Worm (Caenorhabditis elegans) whole organism, mixed stage, embryonic: ENCODE data around the gene nlp-53.

Experiments used
- M03D4.4 ChIP-seq: sonication (generic microtip); optimal IDR thresholded peaks from 2 replicates; lab custom pipeline; 2017; ENCODE audit warnings: mild to moderate bottlenecking, missing genetic modification characterization, missing compliant biosample characterization
- blmp-1 ChIP-seq: fragments of 150-350 bp; optimal IDR thresholded peaks from 2 replicates; lab custom pipeline; 2014; ENCODE audit warnings: missing biosample characterization, missing genetic modification characterization
- ceh-39 ChIP-seq: fragments of 150-350 bp; optimal IDR thresholded peaks from 2 replicates; lab custom pipeline; 2014; ENCODE audit warnings: missing biosample characterization, missing genetic modification characterization
- ceh-83 ChIP-seq: fragments of 200-800 bp; sonication (Bioruptor generic); optimal IDR thresholded peaks from 2 replicates; lab custom pipeline; 2018; ENCODE audit warnings: mild to moderate bottlenecking, missing genetic modification characterization, missing compliant biosample characterization
- ces-1 ChIP-seq: fragments of 150-350 bp; optimal IDR thresholded peaks from 2 replicates; lab custom pipeline; 2014; ENCODE audit warnings: missing biosample characterization, missing genetic modification reagents, missing genetic modification characterization
- cnd-1 ChIP-seq: fragments of 200-800 bp; sonication (Bioruptor generic); optimal IDR thresholded peaks from 2 replicates; lab custom pipeline; 2018; ENCODE audit warnings: mild to moderate bottlenecking, missing genetic modification characterization, missing compliant biosample characterization
- drap-1 ChIP-seq: fragments of 200-800 bp; sonication (Bioruptor generic); optimal IDR thresholded peaks from 3 replicates; lab custom pipeline; 2018; ENCODE audit warnings: mild to moderate bottlenecking, missing genetic modification characterization, missing compliant biosample characterization
- elt-1 ChIP-seq: sonication (generic microtip); optimal IDR thresholded peaks from 2 replicates; lab custom pipeline; 2017; ENCODE audit warnings: missing genetic modification characterization, mild to moderate bottlenecking, missing compliant biosample characterization, antibody characterized with exemption, moderate library complexity, borderline replicate concordance; ENCODE audit not compliant: insufficient read depth
- elt-3 ChIP-seq: fragments of 150-350 bp; optimal IDR thresholded peaks from 2 replicates; lab custom pipeline; 2014; ENCODE audit warnings: missing biosample characterization, missing genetic modification characterization
- ham-2 ChIP-seq: fragments of 200-800 bp; sonication (Bioruptor generic); optimal IDR thresholded peaks from 2 replicates; lab custom pipeline; 2018; ENCODE audit warnings: mild to moderate bottlenecking, missing genetic modification characterization, missing compliant biosample characterization
- hlh-1 ChIP-seq: fragments of 150-350 bp; optimal IDR thresholded peaks from 2 replicates; lab custom pipeline; 2014; ENCODE audit warnings: missing biosample characterization, missing genetic modification reagents, missing genetic modification characterization
- lin-13 ChIP-seq: fragments of 150-350 bp; optimal IDR thresholded peaks from 2 replicates; lab custom pipeline; 2014; ENCODE audit warnings: missing biosample characterization, missing genetic modification characterization
- lsy-2 ChIP-seq: fragments of 150-350 bp; optimal IDR thresholded peaks from 2 replicates; lab custom pipeline; 2014; ENCODE audit warnings: missing biosample characterization, missing genetic modification characterization
- mep-1 ChIP-seq: fragments of 150-350 bp; optimal IDR thresholded peaks from 2 replicates; lab custom pipeline; 2017; ENCODE audit warnings: missing biosample characterization, missing genetic modification reagents, missing genetic modification characterization, inconsistent platforms
- mls-2 ChIP-seq: sonication (generic microtip); optimal IDR thresholded peaks from 2 replicates; lab custom pipeline; 2016; ENCODE audit warnings: mild to moderate bottlenecking, missing genetic modification characterization, moderate library complexity, missing compliant biosample characterization
- nhr-12 ChIP-seq: fragments of 150-350 bp; optimal IDR thresholded peaks from 2 replicates; lab custom pipeline; 2014; ENCODE audit warnings: missing biosample characterization, missing genetic modification characterization
- nhr-2 ChIP-seq: fragments of 150-350 bp; optimal IDR thresholded peaks from 2 replicates; lab custom pipeline; 2014; ENCODE audit warnings: missing biosample characterization, missing genetic modification characterization
- nhr-237 ChIP-seq: fragments of 150-350 bp; optimal IDR thresholded peaks from 2 replicates; lab custom pipeline; 2014; ENCODE audit warnings: missing biosample characterization, missing genetic modification characterization
- nhr-76 ChIP-seq: sonication (generic microtip); optimal IDR thresholded peaks from 2 replicates; lab custom pipeline; 2017; ENCODE audit warnings: missing biosample characterization, missing genetic modification characterization
- pha-4 ChIP-seq: fragments of 150-350 bp; optimal IDR thresholded peaks from 2 replicates; lab custom pipeline; 2018; ENCODE audit warnings: missing biosample characterization, missing genetic modification reagents, missing genetic modification characterization
- sem-2 ChIP-seq: fragments of 200-800 bp; sonication (Bioruptor generic); optimal IDR thresholded peaks from 2 replicates; lab custom pipeline; 2018; ENCODE audit warnings: mild to moderate bottlenecking, missing genetic modification characterization, missing compliant biosample characterization
- snpc-4 ChIP-seq: fragments of 150-350 bp; optimal IDR thresholded peaks from 2 replicates; lab custom pipeline; 2014; ENCODE audit warnings: missing biosample characterization, missing genetic modification characterization
- sptf-1 ChIP-seq: sonication (generic microtip); optimal IDR thresholded peaks from 2 replicates; lab custom pipeline; 2017; ENCODE audit warnings: mild to moderate bottlenecking, missing genetic modification characterization, moderate library complexity, missing compliant biosample characterization
- tbx-8 ChIP-seq: fragments of 200-800 bp; sonication (Bioruptor generic); optimal IDR thresholded peaks from 2 replicates; lab custom pipeline; 2018; ENCODE audit warnings: mild to moderate bottlenecking, missing genetic modification characterization, moderate library complexity, missing compliant biosample characterization
- unc-120 ChIP-seq: sonication (generic microtip); optimal IDR thresholded peaks from 2 replicates; lab custom pipeline; 2017; ENCODE audit warnings: missing genetic modification characterization, missing compliant biosample characterization; ENCODE audit not compliant: poor library complexity, severe bottlenecking
- unc-39 ChIP-seq: fragments of 150-350 bp; optimal IDR thresholded peaks from 2 replicates; lab custom pipeline; 2014; ENCODE audit warnings: missing biosample characterization, missing genetic modification characterization
- unc-62 ChIP-seq: fragments of 150-350 bp; optimal IDR thresholded peaks from 2 replicates; lab custom pipeline; 2014; ENCODE audit warnings: missing biosample characterization, missing genetic modification reagents, missing genetic modification characterization
- zip-8 ChIP-seq: fragments of 150-350 bp; optimal IDR thresholded peaks from 2 replicates; lab custom pipeline; 2014; ENCODE audit warnings: missing biosample characterization, missing genetic modification characterization
- ztf-11 ChIP-seq: fragments of 150-350 bp; optimal IDR thresholded peaks from 2 replicates; lab custom pipeline; 2014; ENCODE audit warnings: missing biosample characterization, missing genetic modification characterization

Gene nlp-53

DNA sequence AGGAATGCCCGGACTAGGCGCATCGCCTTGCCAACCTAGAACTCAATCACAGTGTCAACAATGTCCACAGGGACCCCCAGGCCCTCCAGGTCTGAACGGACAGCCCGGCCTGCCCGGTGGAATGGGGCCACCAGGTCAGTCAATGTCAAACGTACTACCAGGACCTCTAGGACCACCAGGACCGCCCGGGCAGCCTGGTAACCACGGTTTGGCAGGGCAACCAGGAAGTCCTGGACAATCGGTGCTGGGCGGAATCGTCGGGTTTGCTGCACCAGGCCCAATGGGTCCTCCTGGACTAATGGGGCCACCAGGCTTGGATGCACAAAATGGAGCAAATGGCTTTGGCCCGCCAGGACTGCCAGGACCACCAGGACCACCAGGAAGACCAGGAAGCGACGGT lies 28.0 kb upstream of the nlp-53 start:
- TF ChIP-seq ces-1 (GFP tag; lab: Kevin White, UChicago) (no peak), nhr-237 (tag; lab: Kevin White, UChicago) (no peak), elt-1 (tag; lab: Kevin White, UChicago) (no peak), ceh-39 (tag; lab: Kevin White, UChicago) (no peak), elt-3 (tag; lab: Kevin White, UChicago) (no peak), ceh-83 (GFP tag; lab: Kevin White, UChicago) (no peak), nhr-12 (tag; lab: Kevin White, UChicago) (no peak), ztf-11 (tag; lab: Kevin White, UChicago) (no peak), unc-120 (tag; lab: Kevin White, UChicago) (no peak), pha-4 (no peak), sem-2 (GFP tag; lab: Kevin White, UChicago) (no peak), M03D4.4 (no peak), tbx-8 (GFP tag; lab: Kevin White, UChicago) (no peak)

DNA sequence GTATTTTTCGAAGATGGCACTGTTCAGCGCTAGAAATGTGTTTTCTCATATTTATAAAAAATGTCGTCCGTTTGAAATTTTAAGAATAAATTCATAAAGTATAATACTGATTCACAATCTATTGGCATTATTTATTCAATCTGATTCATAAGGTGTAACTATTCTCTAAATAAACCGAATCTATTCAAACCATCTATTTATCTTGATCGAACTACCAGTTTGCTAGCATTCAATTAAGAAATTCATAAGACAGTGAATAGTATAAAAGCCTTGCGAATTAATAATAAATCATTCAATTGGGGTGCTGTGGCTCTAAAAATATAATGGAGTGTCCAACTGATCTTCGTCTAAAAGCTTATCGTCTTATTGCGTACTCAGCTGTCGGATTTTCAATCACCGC lies 27.5 kb upstream of the nlp-53 start, which contains the start of gene col-44:
col-44 (plus strand) TSS at position 301 of the 400 bp plus-strand sequence.
- TF ChIP-seq lin-13 (no peak), cnd-1 (tag; lab: Kevin White, UChicago) (no peak), M03D4.4 (no peak), sptf-1 (no peak)

DNA sequence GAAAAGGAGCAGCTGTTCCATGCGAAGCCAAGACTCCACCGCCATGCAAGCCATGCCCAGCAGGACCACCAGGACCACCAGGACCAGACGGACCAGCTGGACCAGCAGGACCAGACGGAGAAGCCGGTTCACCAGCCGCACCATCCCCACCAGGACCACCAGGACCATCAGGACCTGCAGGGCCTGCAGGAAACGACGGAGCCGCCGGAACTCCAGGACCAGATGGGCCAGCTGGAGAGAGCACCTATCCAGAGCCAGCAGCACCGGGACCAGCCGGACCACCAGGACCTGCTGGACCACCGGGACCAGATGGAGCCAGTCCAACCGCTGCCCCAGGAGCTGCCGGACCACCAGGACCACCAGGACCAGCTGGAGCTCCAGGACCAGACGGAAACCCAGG lies 26.7 kb upstream of the nlp-53 start:
- TF ChIP-seq sptf-1 (no peak), ceh-39 (tag; lab: Kevin White, UChicago) (no peak), hlh-1 (no peak), snpc-4 (no peak), nhr-237 (tag; lab: Kevin White, UChicago) (no peak), elt-1 (tag; lab: Kevin White, UChicago) (no peak), unc-39 (tag; lab: Kevin White, UChicago) (no peak), nhr-12 (tag; lab: Kevin White, UChicago) (no peak)

DNA sequence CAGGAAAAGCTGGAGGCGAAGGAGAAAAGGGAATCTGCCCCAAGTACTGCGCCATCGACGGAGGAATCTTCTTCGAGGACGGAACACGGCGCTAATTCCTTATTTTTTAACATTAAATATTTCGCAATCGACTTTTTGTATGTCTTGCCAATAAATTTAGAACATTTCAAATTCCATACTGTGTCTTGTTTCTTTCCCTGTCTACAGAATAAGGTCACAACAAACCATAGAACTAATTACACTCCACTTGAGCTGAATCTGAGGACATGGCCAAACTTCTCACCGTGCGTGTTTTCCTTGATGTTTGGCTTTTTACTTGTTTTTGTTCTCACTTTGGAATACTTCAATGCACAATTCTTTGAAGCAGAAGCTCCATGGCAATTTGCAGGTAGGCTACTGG lies 26.3 kb upstream of the nlp-53 start, which contains the start of gene F54B11.4:
F54B11.4 (plus strand) TSS at position 301 of the 400 bp plus-strand sequence.
- no peak for TF ChIP-seq unc-62 (GFP tag; lab: Kevin White, UChicago)
- TF ChIP-seq pha-4: no peak
- TF ChIP-seq nhr-237 (tag; lab: Kevin White, UChicago): no peak
- TF ChIP-seq drap-1 (GFP tag; lab: Kevin White, UChicago): no peak
- no peak for TF ChIP-seq unc-39 (tag; lab: Kevin White, UChicago)
- no peak for TF ChIP-seq tbx-8 (GFP tag; lab: Kevin White, UChicago)
- TF ChIP-seq nhr-2: no peak
- TF ChIP-seq mep-1 (tag; lab: Kevin White, UChicago): no peak
- no peak for TF ChIP-seq lsy-2
- no peak for TF ChIP-seq nhr-76
- TF ChIP-seq mls-2 (tag; lab: Kevin White, UChicago): no peak
- no peak for TF ChIP-seq snpc-4
- TF ChIP-seq ceh-83 (GFP tag; lab: Kevin White, UChicago): no peak
- no peak for TF ChIP-seq ham-2 (GFP tag; lab: Kevin White, UChicago)
- no peak for TF ChIP-seq zip-8 (tag; lab: Kevin White, UChicago)
- TF ChIP-seq elt-1 (tag; lab: Kevin White, UChicago): no peak
- TF ChIP-seq blmp-1 (tag; lab: Kevin White, UChicago): no peak
- TF ChIP-seq, all 35 proteins: peak for 0

DNA sequence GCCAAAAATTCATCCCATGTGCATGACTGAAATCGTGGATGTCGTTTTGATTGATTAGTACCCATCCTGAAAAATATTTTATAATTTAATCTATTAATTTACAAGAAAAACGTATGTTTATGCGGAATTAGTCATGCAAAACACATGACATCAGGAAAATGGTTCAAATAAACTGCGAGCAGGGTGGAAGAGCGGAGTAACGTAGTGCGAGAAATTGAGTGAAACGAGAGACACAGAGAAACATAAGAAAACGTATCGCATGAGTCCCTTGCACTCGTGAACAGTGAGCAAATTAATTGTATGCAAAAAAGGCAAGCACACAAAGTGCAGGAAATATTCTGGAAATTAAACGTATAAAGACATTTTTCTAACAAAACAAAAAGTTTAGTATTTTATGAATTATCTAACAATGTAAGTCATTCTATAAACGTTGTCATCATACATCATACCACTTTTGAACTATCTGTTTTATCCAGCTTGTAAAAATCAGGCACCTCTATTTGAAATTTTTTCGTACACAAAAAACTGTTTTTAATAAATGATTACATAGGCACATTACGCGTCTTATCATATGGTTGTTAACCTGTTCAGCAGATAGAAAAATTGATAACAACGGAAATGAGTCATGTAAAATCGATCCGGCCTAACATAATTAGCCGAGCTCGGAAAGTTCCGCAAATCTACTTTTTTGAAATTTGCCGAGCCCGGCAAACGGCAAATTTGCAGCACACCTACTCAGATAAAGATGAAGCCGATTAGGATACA lies 22.5 kb upstream of the nlp-53 start, which contains the start of gene F54B11.5:
F54B11.5 (minus strand) TSS at position 66 of the 765 bp plus-strand sequence.
- TF ChIP-seq M03D4.4 (no peak), ces-1 (GFP tag; lab: Kevin White, UChicago) (peak; percentile 30), unc-62 (GFP tag; lab: Kevin White, UChicago) (peak; percentile 14), mep-1 (tag; lab: Kevin White, UChicago) (peak; percentile 33), lin-13 (peak; percentile 15)
- TF ChIP-seq, all 35 proteins: peak for 4
